Worm (Caenorhabditis elegans) whole organism, L3 larva: ENCODE data around the gene srx-44.

Experiments
- R02D3.7 ChIP-seq: fragments of 150-350 bp; optimal IDR thresholded peaks from 2 replicates; lab custom pipeline; 2014; ENCODE audit warnings: missing biosample characterization, missing genetic modification characterization
- aly-2 ChIP-seq: fragments of 150-350 bp; optimal IDR thresholded peaks from 2 replicates; lab custom pipeline; 2014; ENCODE audit warnings: missing biosample characterization, missing genetic modification characterization
- ceh-16 ChIP-seq: sonication (generic microtip); optimal IDR thresholded peaks from 2 replicates; lab custom pipeline; 2017; ENCODE audit warnings: missing biosample characterization, missing genetic modification characterization
- ceh-82 ChIP-seq: fragments of 150-350 bp; optimal IDR thresholded peaks from 2 replicates; lab custom pipeline; 2014; ENCODE audit warnings: missing biosample characterization, missing genetic modification characterization
- egl-27 ChIP-seq: sonication (generic microtip); optimal IDR thresholded peaks from 4 replicates; lab custom pipeline; 2017; ENCODE audit warnings: missing biosample characterization, missing genetic modification reagents, missing genetic modification characterization
- elt-3 ChIP-seq, 3 experiments: fragments of 150-350 bp in 1 of 3; sonication (generic microtip) in 2 of 3; optimal IDR thresholded peaks; 2 replicates in 2 of 3; 4 replicates in 1 of 3; lab custom pipeline; 2014 to 2017; ENCODE audit warnings: missing biosample characterization in 3 of 3, missing genetic modification characterization in 3 of 3
- fos-1 ChIP-seq: fragments of 150-350 bp; optimal IDR thresholded peaks from 2 replicates; lab custom pipeline; 2014; ENCODE audit warnings: missing biosample characterization, missing genetic modification characterization
- jun-1 ChIP-seq: fragments of 150-350 bp; optimal IDR thresholded peaks from 2 replicates; lab custom pipeline; 2014; ENCODE audit warnings: missing biosample characterization, missing genetic modification reagents, missing genetic modification characterization
- mdl-1 ChIP-seq: fragments of 150-350 bp; optimal IDR thresholded peaks from 2 replicates; lab custom pipeline; 2014; ENCODE audit warnings: missing biosample characterization, missing genetic modification characterization
- nhr-237 ChIP-seq: fragments of 150-350 bp; optimal IDR thresholded peaks from 2 replicates; lab custom pipeline; 2014; ENCODE audit warnings: missing biosample characterization, missing genetic modification characterization
- nhr-25 ChIP-seq: sonication (generic microtip); optimal IDR thresholded peaks from 2 replicates; lab custom pipeline; 2017; ENCODE audit warnings: missing biosample characterization, missing genetic modification characterization
- tbx-2 ChIP-seq: sonication (generic microtip); optimal IDR thresholded peaks from 2 replicates; lab custom pipeline; 2016; ENCODE audit warnings: mild to moderate bottlenecking, missing genetic modification characterization, missing compliant biosample characterization
- unc-39 ChIP-seq: sonication (generic microtip); optimal IDR thresholded peaks from 4 replicates; lab custom pipeline; 2017; ENCODE audit warnings: missing biosample characterization, missing genetic modification characterization
- zag-1 ChIP-seq: fragments of 150-350 bp; optimal IDR thresholded peaks from 2 replicates; lab custom pipeline; 2014; ENCODE audit warnings: missing biosample characterization, missing genetic modification characterization

ce11 chrV:16023051-16023450 lies 2.9 kb downstream of the srx-44 start, which contains the start of gene cwc-15:
- TF ChIP-seq zag-1 (no peak), aly-2 (tag; lab: Kevin White, UChicago) (no peak), nhr-237 (no peak), ceh-82 (no peak), mdl-1 (no peak), tbx-2 (tag; lab: Kevin White, UChicago) (no peak), egl-27 (tag; lab: Kevin White, UChicago) (no peak), elt-3 (tag; optimal IDR thresholded peaks at IDR 0.05; lab: Kevin White, UChicago) (no peak), jun-1 (no peak), unc-39 (tag; lab: Kevin White, UChicago) (no peak), nhr-25 (tag; lab: Kevin White, UChicago) (no peak), fos-1 (tag; lab: Kevin White, UChicago) (no peak), R02D3.7 (no peak), ceh-16 (tag; lab: Kevin White, UChicago) (no peak)
